Worm (Caenorhabditis elegans) whole organism, young adult: ENCODE results near the gene srab-12.
A peak's percentile ranks its signal among the peaks of the same experiment; 100 is the strongest.

Experiments
- F23B12.7 ChIP-seq: sonication (generic microtip); optimal IDR thresholded peaks from 2 replicates; lab custom pipeline; 2017; ENCODE audit warnings: missing genetic modification characterization, mild to moderate bottlenecking, missing compliant biosample characterization, antibody characterized with exemption, moderate library complexity; ENCODE audit not compliant: insufficient read depth
- F49E8.2 ChIP-seq: sonication (generic microtip); optimal IDR thresholded peaks from 3 replicates; lab custom pipeline; 2017; ENCODE audit warnings: missing genetic modification characterization, mild to moderate bottlenecking, missing compliant biosample characterization, antibody characterized with exemption, moderate library complexity; ENCODE audit not compliant: insufficient read depth
- F52B5.7 ChIP-seq: sonication (generic microtip); optimal IDR thresholded peaks from 2 replicates; lab custom pipeline; 2016; ENCODE audit warnings: mild to moderate bottlenecking, missing genetic modification characterization, missing compliant biosample characterization
- F55B11.4 ChIP-seq: sonication (generic microtip); optimal IDR thresholded peaks from 2 replicates; lab custom pipeline; 2016; ENCODE audit warnings: missing compliant biosample characterization, missing genetic modification characterization, borderline replicate concordance; ENCODE audit not compliant: insufficient read depth
- F57A8.1 ChIP-seq: fragments of 200-800 bp; sonication (Bioruptor generic); optimal IDR thresholded peaks from 2 replicates; lab custom pipeline; 2018; ENCODE audit warnings: mild to moderate bottlenecking, missing genetic modification characterization, moderate library complexity, missing compliant biosample characterization
- F57C9.4 ChIP-seq: sonication (generic microtip); optimal IDR thresholded peaks from 2 replicates; lab custom pipeline; 2017; ENCODE audit warnings: mild to moderate bottlenecking, missing genetic modification characterization, missing compliant biosample characterization
- T07F8.4 ChIP-seq: sonication (generic microtip); optimal IDR thresholded peaks from 2 replicates; lab custom pipeline; 2016; ENCODE audit warnings: mild to moderate bottlenecking, missing genetic modification characterization, moderate library complexity, missing compliant biosample characterization
- attf-3 ChIP-seq: fragments of 200-800 bp; sonication (Bioruptor generic); conservative IDR thresholded peaks from 2 replicates; pipeline ENCODE4 v1.3.6; 2022; ENCODE audit warnings: missing genetic modification reagents, missing genetic modification characterization, missing compliant biosample characterization
- bed-2 ChIP-seq: fragments of 200-800 bp; sonication (Bioruptor generic); IDR thresholded peaks from 2 replicates; pipeline ENCODE4 v1.3.6; 2022; ENCODE audit warnings: missing genetic modification reagents, missing genetic modification characterization, missing compliant biosample characterization
- ccch-3 ChIP-seq: fragments of 200-800 bp; sonication (Bioruptor generic); optimal IDR thresholded peaks from 2 replicates; lab custom pipeline; 2018; ENCODE audit warnings: mild to moderate bottlenecking, missing genetic modification characterization, missing compliant biosample characterization
- ceh-58 ChIP-seq: fragments of 200-800 bp; sonication (Bioruptor generic); IDR thresholded peaks from 2 replicates; pipeline ENCODE4 v1.3.6; 2022; ENCODE audit warnings: missing genetic modification characterization, missing compliant biosample characterization
- ceh-91 ChIP-seq: fragments of 200-800 bp; sonication (Bioruptor generic); IDR thresholded peaks from 2 replicates; pipeline ENCODE4 v1.3.6; 2022; ENCODE audit warnings: missing genetic modification reagents, missing genetic modification characterization, missing compliant biosample characterization
- chd-7 ChIP-seq: sonication (generic microtip); optimal IDR thresholded peaks from 2 replicates; lab custom pipeline; 2016; ENCODE audit warnings: mild to moderate bottlenecking, missing genetic modification characterization, moderate library complexity, missing compliant biosample characterization
- dox-1 ChIP-seq: fragments of 200-800 bp; sonication (Bioruptor generic); IDR thresholded peaks from 2 replicates; pipeline ENCODE4 v1.3.6; 2022; ENCODE audit warnings: missing genetic modification reagents, missing genetic modification characterization, missing compliant biosample characterization
- dpl-1 ChIP-seq: fragments of 150-350 bp; optimal IDR thresholded peaks from 2 replicates; lab custom pipeline; 2014; ENCODE audit warnings: missing biosample characterization, missing genetic modification reagents, missing genetic modification characterization
- efl-1 ChIP-seq: fragments of 150-350 bp; optimal IDR thresholded peaks from 2 replicates; lab custom pipeline; 2014; ENCODE audit warnings: missing biosample characterization, missing genetic modification reagents, missing genetic modification characterization
- egl-44 ChIP-seq: fragments of 200-800 bp; sonication (Bioruptor generic); IDR thresholded peaks from 2 replicates; pipeline ENCODE4 v1.3.6; 2022; ENCODE audit warnings: missing genetic modification reagents, missing genetic modification characterization, missing compliant biosample characterization
- egrh-3 ChIP-seq: fragments of 200-800 bp; sonication (Bioruptor generic); IDR thresholded peaks from 2 replicates; pipeline ENCODE4 v1.3.6; 2022; ENCODE audit warnings: missing genetic modification reagents, missing genetic modification characterization, missing compliant biosample characterization
- ekl-4 ChIP-seq: fragments of 200-800 bp; sonication (Bioruptor generic); IDR thresholded peaks from 2 replicates; pipeline ENCODE4 v1.3.6; 2022; ENCODE audit warnings: missing genetic modification reagents, missing genetic modification characterization, missing compliant biosample characterization
- hrde-1 ChIP-seq: sonication (generic microtip); optimal IDR thresholded peaks from 2 replicates; lab custom pipeline; 2016; ENCODE audit warnings: missing genetic modification characterization, mild to moderate bottlenecking, missing compliant biosample characterization, moderate library complexity, missing genotype, missing genetic modification reagents, borderline replicate concordance
- lsl-1 ChIP-seq: fragments of 200-800 bp; sonication (Bioruptor generic); optimal IDR thresholded peaks from 2 replicates; lab custom pipeline; 2018; ENCODE audit warnings: mild to moderate bottlenecking, missing genetic modification characterization, moderate library complexity, missing compliant biosample characterization
- madf-6 ChIP-seq: fragments of 200-800 bp; sonication (Bioruptor generic); IDR thresholded peaks from 2 replicates; pipeline ENCODE4 v1.3.6; 2022; ENCODE audit warnings: missing genetic modification reagents, missing genetic modification characterization, missing compliant biosample characterization
- mel-28 ChIP-seq: sonication (generic microtip); optimal IDR thresholded peaks from 2 replicates; lab custom pipeline; 2016; ENCODE audit warnings: borderline replicate concordance, mild to moderate bottlenecking, missing genetic modification characterization, missing compliant biosample characterization
- mes-4 ChIP-seq: sonication (generic microtip); optimal IDR thresholded peaks from 2 replicates; lab custom pipeline; 2016; ENCODE audit warnings: missing genotype, missing genetic modification characterization, missing compliant biosample characterization
- nhr-80 ChIP-seq: sonication (generic microtip); optimal IDR thresholded peaks from 2 replicates; lab custom pipeline; 2016; ENCODE audit warnings: missing genetic modification characterization, missing compliant biosample characterization
- pha-4 ChIP-seq: fragments of 150-350 bp; sonication (generic microtip); optimal IDR thresholded peaks from 2 replicates; lab custom pipeline; 2014; ENCODE audit warnings: missing biosample characterization, missing genetic modification reagents, missing genetic modification characterization
- rcor-1 ChIP-seq: fragments of 200-800 bp; sonication (Bioruptor generic); IDR thresholded peaks from 2 replicates; pipeline ENCODE4 v1.3.6; 2022; ENCODE audit warnings: missing genetic modification reagents, missing genetic modification characterization, missing compliant biosample characterization
- rec-8 ChIP-seq, 2 experiments: sonication (generic microtip); optimal IDR thresholded peaks; 2 replicates each; lab custom pipeline; 2016; ENCODE audit warnings: mild to moderate bottlenecking in 2 of 2, missing genetic modification characterization in 2 of 2, missing genetic modification reagents in 2 of 2, missing genotype in 2 of 2, missing biosample characterization in 1 of 2, missing compliant biosample characterization in 1 of 2, moderate library complexity in 1 of 2
- rpc-1 ChIP-seq, 2 experiments: fragments of 150-350 bp in 1 of 2; sonication (generic microtip) in 1 of 2; optimal IDR thresholded peaks; 2 replicates each; lab custom pipeline; 2014 to 2018; ENCODE audit warnings: missing biosample characterization in 1 of 2, missing genetic modification characterization in 1 of 2, missing genetic modification reagents in 1 of 2, missing genotype in 1 of 2
- sdz-38 ChIP-seq: sonication (generic microtip); optimal IDR thresholded peaks from 2 replicates; lab custom pipeline; 2016; ENCODE audit warnings: missing genotype, missing genetic modification characterization, missing compliant biosample characterization
- snpc-1.3 ChIP-seq: sonication (generic microtip); optimal IDR thresholded peaks from 2 replicates; lab custom pipeline; 2017; ENCODE audit warnings: missing genetic modification characterization, mild to moderate bottlenecking, missing compliant biosample characterization, antibody characterized with exemption, moderate library complexity, missing genotype, missing genetic modification reagents; ENCODE audit not compliant: insufficient read depth
- snpc-3.4 ChIP-seq: sonication (generic microtip); optimal IDR thresholded peaks from 2 replicates; lab custom pipeline; 2017; ENCODE audit warnings: missing genetic modification characterization, mild to moderate bottlenecking, missing compliant biosample characterization, antibody characterized with exemption, moderate library complexity, missing genotype, missing genetic modification reagents
- snpc-4 ChIP-seq, 5 experiments: fragments of 150-350 bp in 1 of 5; sonication (generic microtip) in 4 of 5; optimal IDR thresholded peaks; 2 replicates each; lab custom pipeline; 2014 to 2018; ENCODE audit warnings: missing genetic modification characterization in 5 of 5, missing biosample characterization in 3 of 5, antibody characterized with exemption in 2 of 5, mild to moderate bottlenecking in 2 of 5, missing compliant biosample characterization in 2 of 5, missing genotype in 2 of 5, moderate library complexity in 2 of 5, missing genetic modification reagents in 1 of 5
- tbp1 ChIP-seq: fragments of 200-800 bp; sonication (Bioruptor generic); optimal IDR thresholded peaks from 2 replicates; lab custom pipeline; 2018; ENCODE audit warnings: mild to moderate bottlenecking, missing genetic modification characterization, missing compliant biosample characterization
- zim-3 ChIP-seq: sonication (generic microtip); optimal IDR thresholded peaks from 2 replicates; lab custom pipeline; 2017; ENCODE audit warnings: mild to moderate bottlenecking, missing genetic modification characterization, moderate library complexity, missing compliant biosample characterization
- ztf-18 ChIP-seq: sonication (generic microtip); optimal IDR thresholded peaks from 2 replicates; lab custom pipeline; 2016; ENCODE audit warnings: missing genotype, mild to moderate bottlenecking, missing genetic modification characterization, missing compliant biosample characterization

The srab-12 gene

DNA sequence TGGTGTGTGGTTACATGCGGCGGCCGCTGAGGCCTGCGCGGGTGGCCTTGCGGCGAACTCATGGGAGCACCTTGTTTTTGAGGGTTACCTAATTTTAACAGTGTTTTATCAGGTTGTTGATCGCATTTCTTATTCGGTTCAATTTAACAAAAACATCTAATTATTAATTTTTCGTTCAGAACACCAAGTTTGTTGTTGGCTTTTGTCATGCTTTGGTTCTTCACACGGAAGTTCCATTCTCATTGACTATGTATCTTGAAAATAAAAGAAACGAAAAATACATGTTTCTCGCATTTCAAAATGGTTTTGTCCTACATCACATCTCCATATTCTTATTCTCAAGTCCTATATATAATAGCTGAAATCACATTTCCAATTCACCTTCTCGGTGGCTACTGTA lies 6.7 kb upstream of the srab-12 start, which contains the start of gene srh-290:
TSS of gene srh-290 (plus strand) at position 301 of the 400 bp plus-strand sequence.
- TF ChIP-seq rcor-1 (GFP tag; lab: Robert Waterston, UW) (no peak), hrde-1 (no peak), ceh-58 (no peak), ccch-3 (GFP tag; lab: Kevin White, UChicago) (no peak), T07F8.4 (tag; lab: Kevin White, UChicago) (no peak), bed-2 (no peak)

DNA sequence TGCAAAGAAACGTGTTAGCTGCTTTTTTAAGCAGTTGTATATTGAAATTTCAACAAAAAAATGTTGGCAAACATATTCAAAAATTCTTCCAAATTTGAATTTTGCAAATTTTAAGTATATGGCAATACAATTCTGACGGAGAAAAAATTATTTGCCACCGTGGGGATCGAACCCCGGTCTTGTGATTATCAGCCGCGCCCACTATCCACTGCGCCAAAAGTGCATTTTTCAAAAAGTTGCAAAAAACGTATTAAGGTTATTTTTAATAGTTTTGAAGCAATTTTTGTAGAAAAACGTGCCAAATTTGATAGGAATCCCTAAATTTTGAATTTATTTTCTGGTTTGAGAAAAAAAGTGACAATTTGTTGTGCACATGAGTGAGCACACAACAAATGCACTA lies 921 bp upstream of the srab-12 start:
- TF ChIP-seq mel-28 (tag; lab: Kevin White, UChicago) (no peak), tbp1 (GFP tag; lab: Kevin White, UChicago) (peak; percentile 53), rpc-1 (optimal IDR thresholded peaks at IDR 0.05; lab: Kevin White, UChicago) (no peak), rpc-1 (tag; optimal IDR thresholded peaks at IDR 0.05; lab: Kevin White, UChicago) (peak; percentile 41)

DNA sequence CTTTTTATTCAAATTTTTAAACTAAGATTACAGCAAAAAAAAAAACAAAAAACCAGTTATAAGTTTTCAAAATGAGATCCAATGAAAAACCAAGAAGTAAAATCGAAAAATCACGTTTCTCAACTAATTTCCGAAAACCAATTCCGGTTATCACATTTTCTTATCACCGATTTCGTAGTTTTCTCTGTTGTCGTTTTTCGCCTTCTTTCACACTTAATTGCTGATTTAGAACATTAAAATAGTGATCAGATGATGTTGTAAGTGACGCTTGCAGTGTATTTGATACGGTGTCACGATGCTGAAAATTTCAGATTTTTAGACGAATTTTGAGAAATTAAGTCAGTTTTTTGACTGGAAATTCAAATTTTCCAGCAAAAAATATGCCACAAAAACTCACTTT lies 3.2 kb downstream of the srab-12 start:
- TF ChIP-seq rpc-1 (optimal IDR thresholded peaks at IDR 0.05; lab: Kevin White, UChicago) (no peak), rpc-1 (tag; optimal IDR thresholded peaks at IDR 0.05; lab: Kevin White, UChicago) (no peak), dpl-1 (GFP tag; lab: Kevin White, UChicago) (no peak), nhr-80 (tag; lab: Kevin White, UChicago) (peak; percentile 56), T07F8.4 (tag; lab: Kevin White, UChicago) (no peak), snpc-4 (GFP tag; optimal IDR thresholded peaks at IDR 0.05; lab: Kevin White, UChicago) (no peak), snpc-4 (tag; optimal IDR thresholded peaks at IDR 0.05; lab: Kevin White, UChicago) (peak in 1 of 4 experiments; percentile 10), rec-8 (tag; optimal IDR thresholded peaks at IDR 0.05; lab: Kevin White, UChicago) (no peak), zim-3 (tag; lab: Kevin White, UChicago) (no peak), ekl-4 (GFP tag; lab: Robert Waterston, UW) (no peak), snpc-1.3 (tag; lab: Kevin White, UChicago) (no peak), pha-4 (tag; lab: Kevin White, UChicago) (no peak), dox-1 (GFP tag; lab: Robert Waterston, UW) (no peak), efl-1 (GFP tag; lab: Kevin White, UChicago) (no peak), madf-6 (no peak), attf-3 (GFP tag; lab: Robert Waterston, UW) (no peak)

DNA sequence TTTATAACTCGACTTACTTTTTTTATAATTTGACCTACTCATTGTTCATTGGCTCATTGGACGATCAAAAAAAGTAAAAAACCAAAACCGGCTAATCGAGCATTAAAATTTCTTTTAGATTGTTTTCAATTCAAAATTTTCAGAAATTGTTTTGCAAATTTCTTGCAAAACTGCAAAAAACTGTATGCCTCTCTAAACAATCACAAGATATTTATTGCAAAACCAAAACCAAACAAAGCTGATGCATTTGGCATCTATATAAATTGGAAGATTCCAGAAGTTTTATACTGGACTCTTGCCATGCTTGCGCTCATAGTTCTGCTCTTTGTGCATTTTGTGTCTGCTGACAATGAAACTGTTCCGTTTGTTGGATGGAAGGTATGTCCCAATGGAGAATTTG lies 5.8 kb downstream of the srab-12 start, which contains the start of gene C47A10.12:
TSS of gene C47A10.12 (plus strand) at position 301 of the 400 bp plus-strand sequence.
- TF ChIP-seq F57C9.4 (no peak), rec-8 (tag; optimal IDR thresholded peaks at IDR 0.05; lab: Kevin White, UChicago) (no peak)

DNA sequence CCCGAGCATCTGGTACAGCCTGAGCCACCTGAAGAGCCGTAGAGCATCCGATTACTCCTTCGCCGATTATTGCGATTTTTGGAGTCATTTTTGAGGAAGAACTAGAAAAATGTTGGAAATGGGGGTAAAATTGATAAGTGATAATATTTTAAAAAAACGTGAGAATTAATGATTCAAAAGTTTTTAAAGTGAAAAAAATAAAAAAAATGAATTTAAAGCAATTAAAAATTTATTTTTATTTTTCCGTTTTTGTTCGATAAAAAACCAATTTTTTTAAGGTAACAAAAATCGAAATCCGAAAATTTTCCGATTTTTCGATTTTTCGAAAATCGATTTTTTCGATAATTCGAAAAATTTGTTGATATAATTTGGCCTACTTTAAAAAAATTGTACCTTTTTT lies 6.3 kb downstream of the srab-12 start, which contains the start of gene ddo-1:
TSS of gene ddo-1 (minus strand) at position 101 of the 400 bp plus-strand sequence.
- TF ChIP-seq F23B12.7 (no peak), F57A8.1 (GFP tag; lab: Kevin White, UChicago) (no peak), mes-4 (no peak), attf-3 (GFP tag; lab: Robert Waterston, UW) (no peak), tbp1 (GFP tag; lab: Kevin White, UChicago) (no peak), egrh-3 (GFP tag; lab: Robert Waterston, UW) (no peak), sdz-38 (no peak), lsl-1 (GFP tag; lab: Kevin White, UChicago) (no peak), F49E8.2 (tag; lab: Kevin White, UChicago) (no peak), snpc-3.4 (no peak), chd-7 (tag; lab: Kevin White, UChicago) (no peak), F55B11.4 (tag; lab: Kevin White, UChicago) (no peak), F52B5.7 (no peak), ztf-18 (tag; lab: Kevin White, UChicago) (no peak), ceh-91 (GFP tag; lab: Robert Waterston, UW) (no peak), egl-44 (GFP tag; lab: Robert Waterston, UW) (no peak)
